Worm (Caenorhabditis elegans) whole organism, late embryonic: ENCODE data around the gene ttll-9.

ENCODE experiments used
- C08G9.2 ChIP-seq: sonication (generic microtip); optimal IDR thresholded peaks from 2 replicates; lab custom pipeline; 2016; ENCODE audit warnings: mild to moderate bottlenecking, missing genetic modification characterization, moderate library complexity, missing compliant biosample characterization
- K02D7.2 ChIP-seq: sonication (generic microtip); optimal IDR thresholded peaks from 2 replicates; lab custom pipeline; 2017; ENCODE audit warnings: mild to moderate bottlenecking, missing genetic modification characterization, missing compliant biosample characterization
- ceh-14 ChIP-seq: sonication (generic microtip); optimal IDR thresholded peaks from 2 replicates; lab custom pipeline; 2016; ENCODE audit warnings: missing genotype, missing genetic modification characterization, missing compliant biosample characterization
- ceh-18 ChIP-seq: sonication (generic microtip); optimal IDR thresholded peaks from 2 replicates; lab custom pipeline; 2016; ENCODE audit warnings: missing genetic modification characterization, missing compliant biosample characterization
- ceh-30 ChIP-seq: fragments of 150-350 bp; optimal IDR thresholded peaks from 2 replicates; lab custom pipeline; 2014; ENCODE audit warnings: missing biosample characterization, missing genetic modification characterization
- ceh-31 ChIP-seq: sonication (generic microtip); optimal IDR thresholded peaks from 2 replicates; lab custom pipeline; 2016; ENCODE audit warnings: missing genetic modification characterization, missing compliant biosample characterization
- ceh-34 ChIP-seq: sonication (generic microtip); optimal IDR thresholded peaks from 2 replicates; lab custom pipeline; 2016; ENCODE audit warnings: mild to moderate bottlenecking, missing genetic modification characterization, missing compliant biosample characterization
- ceh-45 ChIP-seq: fragments of 200-800 bp; sonication (Bioruptor generic); IDR thresholded peaks from 2 replicates; pipeline ENCODE4 v1.3.6; 2022; ENCODE audit warnings: missing genetic modification reagents, missing genetic modification characterization, missing compliant biosample characterization
- ceh-48 ChIP-seq: sonication (generic microtip); optimal IDR thresholded peaks from 2 replicates; lab custom pipeline; 2016; ENCODE audit warnings: missing genetic modification characterization, inconsistent platforms, missing compliant biosample characterization
- dmd-4 ChIP-seq: sonication (generic microtip); optimal IDR thresholded peaks from 2 replicates; lab custom pipeline; 2016; ENCODE audit warnings: borderline replicate concordance, missing genetic modification characterization, missing compliant biosample characterization
- dve-1 ChIP-seq: sonication (generic microtip); optimal IDR thresholded peaks from 2 replicates; lab custom pipeline; 2017; ENCODE audit warnings: antibody characterized with exemption, mild to moderate bottlenecking, missing genetic modification characterization, missing compliant biosample characterization
- fkh-10 ChIP-seq: fragments of 150-350 bp; optimal IDR thresholded peaks from 2 replicates; lab custom pipeline; 2014; ENCODE audit warnings: missing biosample characterization, missing genetic modification reagents, missing genetic modification characterization
- fkh-6 ChIP-seq: sonication (generic microtip); optimal IDR thresholded peaks from 2 replicates; lab custom pipeline; 2016; ENCODE audit warnings: missing genetic modification characterization, missing compliant biosample characterization
- hlh-6 ChIP-seq: sonication (generic microtip); optimal IDR thresholded peaks from 2 replicates; lab custom pipeline; 2016; ENCODE audit warnings: missing genotype, missing genetic modification characterization, missing compliant biosample characterization
- hlh-8 ChIP-seq: sonication (generic microtip); optimal IDR thresholded peaks from 2 replicates; lab custom pipeline; 2016; ENCODE audit warnings: missing genotype, missing genetic modification characterization, missing compliant biosample characterization
- lim-6 ChIP-seq: sonication (generic microtip); optimal IDR thresholded peaks from 2 replicates; lab custom pipeline; 2016; ENCODE audit warnings: missing genetic modification characterization, missing compliant biosample characterization
- lin-11 ChIP-seq: fragments of 200-800 bp; sonication (Bioruptor generic); optimal IDR thresholded peaks from 2 replicates; lab custom pipeline; 2018; ENCODE audit warnings: mild to moderate bottlenecking, missing genetic modification characterization, missing compliant biosample characterization
- madf-2 ChIP-seq: sonication (generic microtip); optimal IDR thresholded peaks from 2 replicates; lab custom pipeline; 2017; ENCODE audit warnings: missing genetic modification characterization, missing compliant biosample characterization
- mec-3 ChIP-seq: sonication (generic microtip); optimal IDR thresholded peaks from 2 replicates; lab custom pipeline; 2016; ENCODE audit warnings: borderline replicate concordance, missing genetic modification characterization, missing compliant biosample characterization
- nfya-1 ChIP-seq: sonication (generic microtip); optimal IDR thresholded peaks from 2 replicates; lab custom pipeline; 2017; ENCODE audit warnings: missing genetic modification characterization, mild to moderate bottlenecking, missing compliant biosample characterization, antibody characterized with exemption, moderate library complexity
- nhr-11 ChIP-seq: fragments of 150-350 bp; optimal IDR thresholded peaks from 2 replicates; lab custom pipeline; 2014; ENCODE audit warnings: missing biosample characterization, missing genetic modification characterization
- pat-9 ChIP-seq: fragments of 200-800 bp; sonication (Bioruptor generic); optimal IDR thresholded peaks from 2 replicates; lab custom pipeline; 2018; ENCODE audit warnings: mild to moderate bottlenecking, missing genetic modification characterization, moderate library complexity, missing compliant biosample characterization
- pax-1 ChIP-seq: fragments of 150-350 bp; optimal IDR thresholded peaks from 2 replicates; lab custom pipeline; 2014; ENCODE audit warnings: missing biosample characterization, missing genetic modification characterization
- pha-2 ChIP-seq: sonication (generic microtip); optimal IDR thresholded peaks from 2 replicates; lab custom pipeline; 2017; ENCODE audit warnings: mild to moderate bottlenecking, missing genetic modification characterization, missing compliant biosample characterization
- pros-1 ChIP-seq: fragments of 150-350 bp; optimal IDR thresholded peaks from 2 replicates; lab custom pipeline; 2014; ENCODE audit warnings: missing biosample characterization, missing genetic modification reagents, missing genetic modification characterization
- sox-2 ChIP-seq: fragments of 200-800 bp; sonication (Bioruptor generic); IDR thresholded peaks from 2 replicates; pipeline ENCODE4 v1.3.6; 2022; ENCODE audit warnings: missing genetic modification reagents, missing genetic modification characterization, missing compliant biosample characterization
- sox-4 ChIP-seq: sonication (generic microtip); optimal IDR thresholded peaks from 2 replicates; lab custom pipeline; 2017; ENCODE audit warnings: mild to moderate bottlenecking, missing genetic modification characterization, inconsistent platforms, missing compliant biosample characterization
- syd-9 ChIP-seq: sonication (generic microtip); optimal IDR thresholded peaks from 2 replicates; lab custom pipeline; 2016; ENCODE audit warnings: mild to moderate bottlenecking, missing genetic modification characterization, moderate library complexity, missing compliant biosample characterization
- tbx-2 ChIP-seq: sonication (generic microtip); optimal IDR thresholded peaks from 2 replicates; lab custom pipeline; 2016; ENCODE audit warnings: missing genetic modification characterization, missing compliant biosample characterization
- unc-3 ChIP-seq, 2 experiments: fragments of 200-800 bp in 1 of 2; sonication (Bioruptor generic) in 1 of 2; sonication (generic microtip) in 1 of 2; conservative IDR thresholded peaks in 1 of 2; optimal IDR thresholded peaks in 1 of 2; 2 replicates each; pipeline versions ENCODE4 v1.3.6 to Lab custom; 2016 to 2022; ENCODE audit warnings: missing compliant biosample characterization in 2 of 2, missing genetic modification characterization in 2 of 2, missing genetic modification reagents in 1 of 2
- unc-42 ChIP-seq: sonication (generic microtip); optimal IDR thresholded peaks from 2 replicates; lab custom pipeline; 2016; ENCODE audit warnings: missing genotype, missing genetic modification characterization, missing compliant biosample characterization
- unc-55 ChIP-seq: sonication (generic microtip); optimal IDR thresholded peaks from 2 replicates; lab custom pipeline; 2017; ENCODE audit warnings: missing biosample characterization, missing genetic modification reagents, missing genetic modification characterization
- unc-86 ChIP-seq: sonication (generic microtip); optimal IDR thresholded peaks from 2 replicates; lab custom pipeline; 2016; ENCODE audit warnings: missing genetic modification characterization, missing compliant biosample characterization
- zip-5 ChIP-seq: sonication (generic microtip); optimal IDR thresholded peaks from 2 replicates; lab custom pipeline; 2016; ENCODE audit warnings: missing genetic modification characterization, missing compliant biosample characterization

ttll-9 gene

ce11 chrV:20871194-20871593, 39.1 kb upstream of the ttll-9 start:
- TF ChIP-seq pat-9 (tag; lab: Kevin White, UChicago) (no peak), unc-3 (GFP tag; conservative IDR thresholded peaks at IDR 0.05; lab: Robert Waterston, UW) (no peak), unc-3 (tag; optimal IDR thresholded peaks at IDR 0.05; lab: Kevin White, UChicago) (no peak), K02D7.2 (tag; lab: Kevin White, UChicago) (no peak), lim-6 (tag; lab: Kevin White, UChicago) (no peak), ceh-34 (tag; lab: Kevin White, UChicago) (no peak), ceh-30 (tag; lab: Kevin White, UChicago) (no peak), ceh-31 (tag; lab: Kevin White, UChicago) (no peak), hlh-8 (no peak), pros-1 (tag; lab: Kevin White, UChicago) (no peak), unc-86 (tag; lab: Kevin White, UChicago) (no peak), sox-4 (tag; lab: Kevin White, UChicago) (no peak), fkh-10 (GFP tag; lab: Kevin White, UChicago) (no peak), fkh-6 (tag; lab: Kevin White, UChicago) (no peak)

ce11 chrV:20873144-20873543, 37.1 kb upstream of the ttll-9 start:
- TF ChIP-seq zip-5 (tag; lab: Kevin White, UChicago) (no peak), ceh-31 (tag; lab: Kevin White, UChicago) (peak; percentile 2), unc-42 (tag; lab: Kevin White, UChicago) (peak; percentile 99)

- TF ChIP-seq lim-6 (tag; lab: Kevin White, UChicago) (no peak), unc-55 (no peak), mec-3 (tag; lab: Kevin White, UChicago) (no peak)
Observed at ce11 chrV:20875324-20875723, 34.9 kb upstream of the ttll-9 start.

- TF ChIP-seq unc-3 (GFP tag; conservative IDR thresholded peaks at IDR 0.05; lab: Robert Waterston, UW), result no peak
- peak; percentile 54 for TF ChIP-seq unc-3 (tag; optimal IDR thresholded peaks at IDR 0.05; lab: Kevin White, UChicago)
- TF ChIP-seq ceh-18 (tag; lab: Kevin White, UChicago), result peak; percentile 47
- peak; percentile 12 for TF ChIP-seq ceh-48 (tag; lab: Kevin White, UChicago)
- TF ChIP-seq nfya-1, result peak; percentile 44
- TF ChIP-seq unc-42 (tag; lab: Kevin White, UChicago), result peak; percentile 76
- TF ChIP-seq nhr-11 (tag; lab: Kevin White, UChicago), result peak; percentile 71
- TF ChIP-seq ceh-31 (tag; lab: Kevin White, UChicago), result peak; percentile 64
- peak; percentile 55 for TF ChIP-seq ceh-14 (tag; lab: Kevin White, UChicago)
- TF ChIP-seq sox-2 (GFP tag; lab: Robert Waterston, UW), result no peak
- no peak for TF ChIP-seq fkh-6 (tag; lab: Kevin White, UChicago)
- TF ChIP-seq dve-1 (tag; lab: Kevin White, UChicago), result no peak
- TF ChIP-seq pax-1 (tag; lab: Kevin White, UChicago), result no peak
- TF ChIP-seq tbx-2 (tag; lab: Kevin White, UChicago), result peak; percentile 53
- TF ChIP-seq lin-11 (tag; lab: Kevin White, UChicago), result no peak
- no peak for TF ChIP-seq pha-2
Observed at ce11 chrV:20879069-20879667, 31.1 kb upstream of the ttll-9 start, which contains the start of gene unc-80. Gene unc-80 (plus strand): TSS chrV:20879601.

ce11 chrV:20891871-20892270, 18.4 kb upstream of the ttll-9 start:
- TF ChIP-seq ceh-30 (tag; lab: Kevin White, UChicago) (no peak), ceh-31 (tag; lab: Kevin White, UChicago) (no peak), syd-9 (tag; lab: Kevin White, UChicago) (no peak), dmd-4 (tag; lab: Kevin White, UChicago) (no peak), fkh-10 (GFP tag; lab: Kevin White, UChicago) (no peak), ceh-45 (GFP tag; lab: Robert Waterston, UW) (no peak), unc-3 (GFP tag; conservative IDR thresholded peaks at IDR 0.05; lab: Robert Waterston, UW) (no peak), unc-3 (tag; optimal IDR thresholded peaks at IDR 0.05; lab: Kevin White, UChicago) (no peak), ceh-48 (tag; lab: Kevin White, UChicago) (no peak), C08G9.2 (tag; lab: Kevin White, UChicago) (no peak), zip-5 (tag; lab: Kevin White, UChicago) (no peak), madf-2 (tag; lab: Kevin White, UChicago) (no peak), unc-86 (tag; lab: Kevin White, UChicago) (no peak), hlh-6 (tag; lab: Kevin White, UChicago) (no peak), unc-55 (no peak)
